Fruit fly (Drosophila melanogaster) whole organism, embryonic: ENCODE data around the gene sicily.

Experiments
- Ada2b ChIP-seq: fragments of 200-800 bp; sonication (Bioruptor generic); IDR thresholded peaks from 2 replicates; pipeline ENCODE4 v1.3.6; 2022; ENCODE audit warnings: missing biosample characterization, missing genetic modification characterization
- Asciz ChIP-seq: fragments of 200-800 bp; sonication (Bioruptor generic); optimal IDR thresholded peaks from 2 replicates; lab custom pipeline; 2017; ENCODE audit warnings: missing biosample characterization, mild to moderate bottlenecking, missing genetic modification characterization, missing genetic modification reagents
- CG12155 ChIP-seq: fragments of 200-800 bp; sonication (Bioruptor generic); optimal IDR thresholded peaks from 3 replicates; lab custom pipeline; 2016; ENCODE audit warnings: missing biosample characterization, missing genetic modification characterization
- CG17612 ChIP-seq: fragments of 200-800 bp; sonication (Bioruptor generic); IDR thresholded peaks from 2 replicates; pipeline ENCODE4 v1.3.6; 2022; ENCODE audit warnings: missing biosample characterization, missing genetic modification characterization
- CG34376 ChIP-seq: fragments of 200-800 bp; sonication (Bioruptor generic); optimal IDR thresholded peaks from 2 replicates; lab custom pipeline; 2018; ENCODE audit warnings: missing biosample characterization, mild to moderate bottlenecking, missing genetic modification characterization
- CG4328 ChIP-seq: fragments of 200-800 bp; sonication (Bioruptor generic); optimal IDR thresholded peaks from 3 replicates; lab custom pipeline; 2017; ENCODE audit warnings: missing biosample characterization, missing genetic modification reagents, missing genetic modification characterization
- CG4617 ChIP-seq: fragments of 200-800 bp; sonication (Bioruptor generic); optimal IDR thresholded peaks from 3 replicates; lab custom pipeline; 2016; ENCODE audit warnings: missing biosample characterization, missing genetic modification characterization, borderline replicate concordance
- CG4820 ChIP-seq: fragments of 200-800 bp; sonication (Bioruptor generic); optimal IDR thresholded peaks from 3 replicates; lab custom pipeline; 2016; ENCODE audit warnings: missing biosample characterization, missing genetic modification characterization
- CG6854 ChIP-seq: fragments of 200-800 bp; sonication (Bioruptor generic); optimal IDR thresholded peaks from 3 replicates; lab custom pipeline; 2017; ENCODE audit warnings: missing biosample characterization, mild to moderate bottlenecking, missing genetic modification characterization
- CG7271 ChIP-seq: fragments of 200-800 bp; sonication (Bioruptor generic); optimal IDR thresholded peaks from 2 replicates; lab custom pipeline; 2018; ENCODE audit warnings: missing biosample characterization, mild to moderate bottlenecking, missing genetic modification characterization, moderate library complexity
- CG8089 ChIP-seq: fragments of 200-800 bp; sonication (Bioruptor generic); optimal IDR thresholded peaks from 3 replicates; lab custom pipeline; 2016; ENCODE audit warnings: missing biosample characterization, missing genetic modification characterization
- Camta ChIP-seq: fragments of 200-800 bp; sonication (Bioruptor generic); optimal IDR thresholded peaks from 2 replicates; lab custom pipeline; 2016; ENCODE audit warnings: missing biosample characterization, missing genetic modification characterization
- Dbx ChIP-seq: fragments of 200-800 bp; sonication (Bioruptor generic); IDR thresholded peaks from 3 replicates; pipeline ENCODE4 v1.3.6; 2022; ENCODE audit warnings: missing biosample characterization, missing genetic modification characterization
- Eip74EF ChIP-seq, 2 experiments: fragments of 200-800 bp in 1 of 2; fragments of >200 bp in 1 of 2; sonication (Bioruptor generic) in 1 of 2; optimal IDR thresholded peaks; 2 replicates each; lab custom pipeline; 2017 to 2019; ENCODE audit warnings: missing biosample characterization in 2 of 2, missing genetic modification characterization in 2 of 2, mild to moderate bottlenecking in 1 of 2, moderate library complexity in 1 of 2
- Fer1 ChIP-seq: fragments of 200-800 bp; sonication (Bioruptor generic); optimal IDR thresholded peaks from 2 replicates; lab custom pipeline; 2017; ENCODE audit warnings: missing biosample characterization, mild to moderate bottlenecking, missing genetic modification characterization
- Med ChIP-seq: fragments of 200-800 bp; sonication (Bioruptor generic); peaks from one replicate; lab custom pipeline; 2016; ENCODE audit warnings: missing biosample characterization, missing genetic modification characterization, mild to moderate bottlenecking, inconsistent platforms, moderate library complexity
- Nf-YC ChIP-seq: fragments of 200-800 bp; optimal IDR thresholded peaks from 3 replicates; lab custom pipeline; 2019; ENCODE audit warnings: missing biosample characterization, mild to moderate bottlenecking, missing genetic modification characterization, moderate library complexity
- Oaz ChIP-seq: fragments of 200-800 bp; sonication (Bioruptor generic); IDR thresholded peaks from 2 replicates; pipeline ENCODE4 v1.3.6; 2022; ENCODE audit warnings: missing biosample characterization, missing genetic modification characterization
- Pdp1 ChIP-seq, 2 experiments: fragments of 200-800 bp; sonication (Bioruptor generic); optimal IDR thresholded peaks; 3 replicates each; lab custom pipeline; 2016; ENCODE audit warnings: missing biosample characterization in 2 of 2, missing genetic modification characterization in 2 of 2, mild to moderate bottlenecking in 1 of 2, moderate library complexity in 1 of 2
- Rfx ChIP-seq: fragments of 200-800 bp; sonication (Bioruptor generic); IDR thresholded peaks from 2 replicates; pipeline ENCODE4 v1.3.6; 2022; ENCODE audit warnings: missing biosample characterization, missing genetic modification characterization
- Trl ChIP-seq, 3 experiments: fragments of >200 bp in 2 of 3; fragments of 200-800 bp in 1 of 3; sonication (Bioruptor generic) in 1 of 3; optimal IDR thresholded peaks; 2 replicates in 1 of 3; 3 replicates in 2 of 3; lab custom pipeline; 2016 to 2017; ENCODE audit warnings: missing biosample characterization in 1 of 3, missing genetic modification characterization in 1 of 3
- aop ChIP-seq: fragments of 200-800 bp; sonication (Bioruptor generic); IDR thresholded peaks from 2 replicates; pipeline ENCODE4 v1.3.6; 2022; ENCODE audit warnings: missing biosample characterization, missing genetic modification characterization
- bab2 ChIP-seq: fragments of 200-800 bp; sonication (Bioruptor generic); optimal IDR thresholded peaks from 2 replicates; lab custom pipeline; 2016; ENCODE audit warnings: missing biosample characterization, missing genetic modification characterization
- cad ChIP-seq: fragments of >200 bp; optimal IDR thresholded peaks from 2 replicates; lab custom pipeline; 2017; ENCODE audit warnings: missing biosample characterization, missing genetic modification characterization
- cg ChIP-seq: fragments of 200-800 bp; sonication (Bioruptor generic); optimal IDR thresholded peaks from 3 replicates; lab custom pipeline; 2019; ENCODE audit warnings: missing biosample characterization, mild to moderate bottlenecking, missing genetic modification characterization, moderate library complexity
- cwo ChIP-seq: fragments of 200-800 bp; sonication (Bioruptor generic); optimal IDR thresholded peaks from 3 replicates; lab custom pipeline; 2017; ENCODE audit warnings: missing biosample characterization, missing genetic modification characterization, mild to moderate bottlenecking, moderate library complexity, missing genetic modification reagents
- exex ChIP-seq: fragments of 200-800 bp; sonication (Bioruptor generic); optimal IDR thresholded peaks from 4 replicates; lab custom pipeline; 2018; ENCODE audit warnings: missing biosample characterization, mild to moderate bottlenecking, missing genetic modification characterization, moderate library complexity
- eyg ChIP-seq: fragments of 200-800 bp; sonication (Bioruptor generic); optimal IDR thresholded peaks from 3 replicates; lab custom pipeline; 2016; ENCODE audit warnings: missing biosample characterization, missing genetic modification characterization
- gfzf ChIP-seq: fragments of 200-800 bp; sonication (Bioruptor generic); optimal IDR thresholded peaks from 2 replicates; lab custom pipeline; 2016; ENCODE audit warnings: missing biosample characterization, mild to moderate bottlenecking, missing genetic modification characterization, moderate library complexity
- grau ChIP-seq: fragments of 200-800 bp; optimal IDR thresholded peaks from 3 replicates; lab custom pipeline; 2019; ENCODE audit warnings: missing biosample characterization, mild to moderate bottlenecking, missing genetic modification characterization, moderate library complexity
- grn ChIP-seq: fragments of 200-800 bp; sonication (Bioruptor generic); optimal IDR thresholded peaks from 3 replicates; lab custom pipeline; 2017; ENCODE audit warnings: missing biosample characterization, missing genetic modification characterization
- gsb ChIP-seq: fragments of 200-800 bp; sonication (Bioruptor generic); IDR thresholded peaks from 2 replicates; pipeline ENCODE4 v1.3.6; 2022; ENCODE audit warnings: missing biosample characterization, missing genetic modification characterization
- insv ChIP-seq, 2 experiments: fragments of 200-800 bp; sonication (Bioruptor generic); optimal IDR thresholded peaks; 3 replicates each; lab custom pipeline; 2016 to 2018; ENCODE audit warnings: missing biosample characterization in 2 of 2, missing genetic modification characterization in 2 of 2
- jing ChIP-seq: fragments of 200-800 bp; sonication (Bioruptor generic); optimal IDR thresholded peaks from 2 replicates; lab custom pipeline; 2018; ENCODE audit warnings: missing biosample characterization, mild to moderate bottlenecking, missing genetic modification characterization
- lilli ChIP-seq: fragments of 200-800 bp; sonication (Bioruptor generic); optimal IDR thresholded peaks from 3 replicates; lab custom pipeline; 2016; ENCODE audit warnings: missing biosample characterization, missing genetic modification characterization
- mirr ChIP-seq: fragments of 200-800 bp; sonication (Bioruptor generic); optimal IDR thresholded peaks from 3 replicates; lab custom pipeline; 2018; ENCODE audit warnings: missing biosample characterization, mild to moderate bottlenecking, missing genetic modification characterization
- nom ChIP-seq: fragments of 200-800 bp; sonication (Bioruptor generic); optimal IDR thresholded peaks from 2 replicates; lab custom pipeline; 2017; ENCODE audit warnings: missing biosample characterization, missing genetic modification characterization, mild to moderate bottlenecking, moderate library complexity, missing genetic modification reagents
- oc ChIP-seq: fragments of 200-800 bp; sonication (Bioruptor generic); optimal IDR thresholded peaks from 2 replicates; lab custom pipeline; 2018; ENCODE audit warnings: missing biosample characterization, mild to moderate bottlenecking, missing genetic modification characterization, moderate library complexity
- prd ChIP-seq, 3 experiments: fragments of >200 bp in 2 of 3; fragments of 200-800 bp in 1 of 3; sonication (Bioruptor generic) in 1 of 3; optimal IDR thresholded peaks in 2 of 3; IDR thresholded peaks in 1 of 3; 2 replicates in 2 of 3; 3 replicates in 1 of 3; pipeline versions ENCODE4 v1.3.6 to Lab custom; 2017 to 2022; ENCODE audit warnings: missing biosample characterization in 1 of 3, missing genetic modification characterization in 1 of 3
- pzg ChIP-seq: fragments of 200-800 bp; sonication (Bioruptor generic); optimal IDR thresholded peaks from 3 replicates; lab custom pipeline; 2018; ENCODE audit warnings: missing biosample characterization, mild to moderate bottlenecking, missing genetic modification characterization, moderate library complexity
- row ChIP-seq: fragments of 200-800 bp; sonication (Bioruptor generic); IDR thresholded peaks from 3 replicates; pipeline ENCODE4 v1.3.6; 2022; ENCODE audit warnings: missing biosample characterization, missing genetic modification characterization
- sd ChIP-seq: fragments of 200-800 bp; sonication (Bioruptor generic); optimal IDR thresholded peaks from 3 replicates; lab custom pipeline; 2018; ENCODE audit warnings: missing biosample characterization, mild to moderate bottlenecking, missing genetic modification characterization, moderate library complexity
- sens-2 ChIP-seq: fragments of 200-800 bp; sonication (Bioruptor generic); IDR thresholded peaks from 2 replicates; pipeline ENCODE4 v1.3.6; 2022; ENCODE audit warnings: missing biosample characterization, missing genetic modification characterization
- slbo ChIP-seq: fragments of 200-800 bp; sonication (Bioruptor generic); IDR thresholded peaks from 2 replicates; pipeline ENCODE4 v1.3.6; 2022; ENCODE audit warnings: missing biosample characterization, missing genetic modification characterization
- sna ChIP-seq: fragments of 200-800 bp; sonication (Bioruptor generic); IDR thresholded peaks from 2 replicates; pipeline ENCODE4 v1.3.6; 2022; ENCODE audit warnings: missing biosample characterization, missing genetic modification characterization; ENCODE audit not compliant: partially characterized antibody
- sr ChIP-seq: fragments of 200-800 bp; sonication (Bioruptor generic); IDR thresholded peaks from 3 replicates; pipeline ENCODE4 v1.3.6; 2022; ENCODE audit warnings: missing biosample characterization, missing genetic modification characterization
- sug ChIP-seq: fragments of 200-800 bp; optimal IDR thresholded peaks from 2 replicates; lab custom pipeline; 2019; ENCODE audit warnings: missing biosample characterization, mild to moderate bottlenecking, missing genetic modification characterization, moderate library complexity

Gene sicily

dm6 chrX:11881686-11882085 lies 9.8 kb upstream of the sicily start:
- peak; percentile 69 for TF ChIP-seq nom
- peak; percentile 76 for TF ChIP-seq cwo (GFP tag; lab: Kevin White, UChicago)
- TF ChIP-seq insv (GFP tag; optimal IDR thresholded peaks at IDR 0.05; lab: Kevin White, UChicago), result no peak
- TF ChIP-seq sna (GFP tag; lab: Robert Waterston, UW), result no peak
- TF ChIP-seq sr (GFP tag; lab: Robert Waterston, UW), result peak; percentile 88; the same call in 1 of the 3 replicates
- peak in 1 of 2 experiments; percentile 18 for TF ChIP-seq Trl (optimal IDR thresholded peaks at IDR 0.05; lab: Kevin White, UChicago)
- TF ChIP-seq Trl (GFP tag; optimal IDR thresholded peaks at IDR 0.05; lab: Kevin White, UChicago), result no peak
- TF ChIP-seq, all 482 proteins: peak for 4

dm6 chrX:11882447-11882846 lies 9.1 kb upstream of the sicily start:
- TF ChIP-seq Camta (no peak), grau (tag; lab: Kevin White, UChicago) (peak; percentile 68), cg (GFP tag; lab: Kevin White, UChicago) (peak; percentile 22), row (GFP tag; lab: Robert Waterston, UW) (peak; percentile 8; the same call in 1 of the 3 replicates), slbo (no peak), sug (tag; lab: Kevin White, UChicago) (no peak)

- TF ChIP-seq CG17612 (GFP tag; lab: Robert Waterston, UW) (no peak), CG4328 (GFP tag; lab: Kevin White, UChicago) (no peak), oc (tag; lab: Kevin White, UChicago) (no peak), grn (GFP tag; lab: Kevin White, UChicago) (peak; percentile 31), CG8089 (no peak), lilli (GFP tag; lab: Kevin White, UChicago) (peak; percentile 10), jing (no peak), Oaz (GFP tag; lab: Robert Waterston, UW) (no peak), mirr (GFP tag; lab: Kevin White, UChicago) (peak; percentile 30), Dbx (GFP tag; lab: Robert Waterston, UW) (no peak), gfzf (GFP tag; lab: Kevin White, UChicago) (no peak), CG34376 (peak; percentile 58), cad (no peak), Rfx (GFP tag; lab: Robert Waterston, UW) (no peak), sens-2 (GFP tag; lab: Robert Waterston, UW) (no peak), gsb (no peak), exex (peak; percentile 85), sug (tag; lab: Kevin White, UChicago) (peak; percentile 51), prd (optimal IDR thresholded peaks at IDR 0.05; lab: Kevin White, UChicago) (no peak), prd (GFP tag; IDR thresholded peaks at IDR 0.05; lab: Robert Waterston, UW) (no peak), Ada2b (GFP tag; lab: Robert Waterston, UW) (no peak), eyg (GFP tag; lab: Kevin White, UChicago) (no peak), Eip74EF (GFP tag; optimal IDR thresholded peaks at IDR 0.05; lab: Kevin White, UChicago) (no peak), CG7271 (tag; lab: Kevin White, UChicago) (no peak), aop (GFP tag; lab: Robert Waterston, UW) (no peak), Nf-YC (tag; lab: Kevin White, UChicago) (no peak), Fer1 (GFP tag; lab: Kevin White, UChicago) (no peak), Med (GFP tag; lab: Kevin White, UChicago) (peak; percentile 28), CG12155 (GFP tag; lab: Kevin White, UChicago) (no peak), CG6854 (GFP tag; lab: Kevin White, UChicago) (no peak), CG4617 (no peak), Asciz (GFP tag; lab: Kevin White, UChicago) (no peak), pzg (GFP tag; lab: Kevin White, UChicago) (no peak), bab2 (GFP tag; lab: Kevin White, UChicago) (no peak), Pdp1 (GFP tag; optimal IDR thresholded peaks at IDR 0.05; lab: Kevin White, UChicago) (peak in 1 of 2 experiments; percentile 89), sd (tag; lab: Kevin White, UChicago) (peak; percentile 57), CG4820 (GFP tag; lab: Kevin White, UChicago) (no peak)
Measured at dm6 chrX:11884134-11884533, 7.4 kb upstream of the sicily start.
